4 worm cellular contexts compared by ENCODE assay signal in the genomic region with DNA sequence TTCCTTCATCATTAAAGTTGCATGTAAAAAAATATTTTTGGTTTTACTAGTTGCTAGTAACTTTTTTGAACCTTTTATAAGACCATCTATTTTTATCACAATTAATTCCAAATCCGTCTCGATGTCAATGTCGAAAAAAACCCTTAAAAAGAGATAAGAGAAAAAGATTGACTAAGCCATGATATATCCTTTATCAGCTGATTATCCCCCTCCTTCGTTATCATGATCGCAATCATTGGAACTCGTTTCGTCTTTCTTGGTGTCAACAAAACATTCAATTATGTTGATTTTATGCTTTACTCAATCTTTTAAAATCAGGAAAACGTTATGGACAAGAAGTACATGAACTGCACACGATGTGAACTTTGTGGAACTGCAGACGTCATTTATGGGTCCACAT.
A peak's percentile ranks its signal among the peaks of the same experiment; 100 is the strongest.
TF ChIP-seq lines count a peak whose summit lies in the region.

A gene (plus strand): TSS at position 318 of the 400 bp plus-strand sequence.

TF ChIP-seq in whole organism, L1 larva, 84 proteins besides CTCF, POLR2A, EP300 and RAD21 (continues in another document):
- TF ChIP-seq elt-3 (tag; optimal IDR thresholded peaks at IDR 0.05; lab: Kevin White, UChicago) (peak in 4 of 6 experiments; percentile 18 to 69 (median 52)), tlp-1 (tag; optimal IDR thresholded peaks at IDR 0.05; lab: Kevin White, UChicago) (no peak), nhr-77 (tag; optimal IDR thresholded peaks at IDR 0.05; lab: Kevin White, UChicago) (no peak), sup-37 (GFP tag; optimal IDR thresholded peaks at IDR 0.05; lab: Kevin White, UChicago) (no peak), fkh-8 (tag; optimal IDR thresholded peaks at IDR 0.05; lab: Kevin White, UChicago) (no peak), skn-1 (tag; optimal IDR thresholded peaks at IDR 0.05; lab: Kevin White, UChicago) (no peak), Y116A8C.19 (tag; optimal IDR thresholded peaks at IDR 0.05; lab: Kevin White, UChicago; ENCODE audit: borderline replicate concordance) (no peak), dsc-1 (tag; optimal IDR thresholded peaks at IDR 0.05; lab: Kevin White, UChicago) (peak; percentile 40), egl-13 (tag; optimal IDR thresholded peaks at IDR 0.05; lab: Kevin White, UChicago) (no peak), fos-1 (tag; optimal IDR thresholded peaks at IDR 0.05; lab: Kevin White, UChicago) (no peak), nhr-47 (tag; optimal IDR thresholded peaks at IDR 0.05; lab: Kevin White, UChicago) (no peak), lin-13 (GFP tag; optimal IDR thresholded peaks at IDR 0.05; lab: Kevin White, UChicago) (no peak), zip-4 (GFP tag; optimal IDR thresholded peaks at IDR 0.05; lab: Kevin White, UChicago) (no peak), alr-1 (tag; optimal IDR thresholded peaks at IDR 0.05; lab: Kevin White, UChicago; ENCODE audit: borderline replicate concordance) (no peak), lin-15B (tag; optimal IDR thresholded peaks at IDR 0.05; lab: Kevin White, UChicago) (no peak), sox-4 (tag; optimal IDR thresholded peaks at IDR 0.05; lab: Kevin White, UChicago) (no peak), vab-15 (tag; optimal IDR thresholded peaks at IDR 0.05; lab: Kevin White, UChicago) (no peak), ceh-63 (GFP tag; optimal IDR thresholded peaks at IDR 0.05; lab: Kevin White, UChicago) (no peak), ceh-88 (GFP tag; IDR thresholded peaks at IDR 0.05; lab: Robert Waterston, UW) (no peak), zag-1 (tag; optimal IDR thresholded peaks at IDR 0.05; lab: Kevin White, UChicago) (no peak), nhr-19 (GFP tag; conservative IDR thresholded peaks at IDR 0.05; lab: Robert Waterston, UW) (no peak), hpl-2 (GFP tag; optimal IDR thresholded peaks at IDR 0.05; lab: Kevin White, UChicago) (no peak)

TF ChIP-seq in whole organism, L2 larva, 48 proteins besides CTCF, POLR2A, EP300 and RAD21:
- TF ChIP-seq blmp-1 (tag; optimal IDR thresholded peaks at IDR 0.05; lab: Kevin White, UChicago; ENCODE audit: insufficient read depth) (no peak), nhr-21 (tag; optimal IDR thresholded peaks at IDR 0.05; lab: Kevin White, UChicago) (peak; percentile 18), sma-9 (GFP tag; optimal IDR thresholded peaks at IDR 0.05; lab: Kevin White, UChicago) (peak; percentile 25), sma-9 (tag; optimal IDR thresholded peaks at IDR 0.05; lab: Kevin White, UChicago) (no peak)
TF ChIP-seq in whole organism, L2 larva: peak in this region for 2.

TF ChIP-seq in whole organism, L3 larva, 47 proteins besides CTCF, POLR2A, EP300 and RAD21:
- TF ChIP-seq mml-1 (tag; optimal IDR thresholded peaks at IDR 0.05; lab: Kevin White, UChicago) (no peak), nhr-23 (tag; optimal IDR thresholded peaks at IDR 0.05; lab: Kevin White, UChicago) (peak; percentile 0), nhr-43 (tag; optimal IDR thresholded peaks at IDR 0.05; lab: Kevin White, UChicago; ENCODE audit: poor library complexity, severe bottlenecking) (peak; percentile 57)

TF ChIP-seq in whole organism, L4 larva, 104 proteins besides CTCF, POLR2A, EP300 and RAD21:
- TF ChIP-seq madf-9 (GFP tag; conservative IDR thresholded peaks at IDR 0.05; lab: Robert Waterston, UW): no peak
- no peak for TF ChIP-seq fkh-10 (GFP tag; optimal IDR thresholded peaks at IDR 0.05; lab: Kevin White, UChicago)
- TF ChIP-seq hlh-11 (tag; optimal IDR thresholded peaks at IDR 0.05; lab: Kevin White, UChicago): peak; percentile 26
